Worm (Caenorhabditis elegans) whole organism, mixed stage, embryonic: Measurements from ENCODE around the gene F01D5.1.

Experiments used
- M03D4.4 ChIP-seq: sonication (generic microtip); optimal IDR thresholded peaks from 2 replicates; lab custom pipeline; 2017; ENCODE audit warnings: mild to moderate bottlenecking, missing genetic modification characterization, missing compliant biosample characterization
- bed-3 ChIP-seq: fragments of 200-800 bp; sonication (Bioruptor generic); optimal IDR thresholded peaks from 3 replicates; lab custom pipeline; 2018; ENCODE audit warnings: mild to moderate bottlenecking, missing genetic modification characterization, moderate library complexity, missing compliant biosample characterization
- blmp-1 ChIP-seq: fragments of 150-350 bp; optimal IDR thresholded peaks from 2 replicates; lab custom pipeline; 2014; ENCODE audit warnings: missing biosample characterization, missing genetic modification characterization
- ceh-39 ChIP-seq: fragments of 150-350 bp; optimal IDR thresholded peaks from 2 replicates; lab custom pipeline; 2014; ENCODE audit warnings: missing biosample characterization, missing genetic modification characterization
- ceh-43 ChIP-seq: fragments of 200-800 bp; sonication (Bioruptor generic); optimal IDR thresholded peaks from 2 replicates; lab custom pipeline; 2018; ENCODE audit warnings: mild to moderate bottlenecking, missing genetic modification characterization, moderate library complexity, missing compliant biosample characterization
- ceh-83 ChIP-seq: fragments of 200-800 bp; sonication (Bioruptor generic); optimal IDR thresholded peaks from 2 replicates; lab custom pipeline; 2018; ENCODE audit warnings: mild to moderate bottlenecking, missing genetic modification characterization, missing compliant biosample characterization
- ces-1 ChIP-seq: fragments of 150-350 bp; optimal IDR thresholded peaks from 2 replicates; lab custom pipeline; 2014; ENCODE audit warnings: missing biosample characterization, missing genetic modification reagents, missing genetic modification characterization
- cnd-1 ChIP-seq: fragments of 200-800 bp; sonication (Bioruptor generic); optimal IDR thresholded peaks from 2 replicates; lab custom pipeline; 2018; ENCODE audit warnings: mild to moderate bottlenecking, missing genetic modification characterization, missing compliant biosample characterization
- drap-1 ChIP-seq: fragments of 200-800 bp; sonication (Bioruptor generic); optimal IDR thresholded peaks from 3 replicates; lab custom pipeline; 2018; ENCODE audit warnings: mild to moderate bottlenecking, missing genetic modification characterization, missing compliant biosample characterization
- elt-3 ChIP-seq: fragments of 150-350 bp; optimal IDR thresholded peaks from 2 replicates; lab custom pipeline; 2014; ENCODE audit warnings: missing biosample characterization, missing genetic modification characterization
- flh-1 ChIP-seq: fragments of 200-800 bp; sonication (Bioruptor generic); optimal IDR thresholded peaks from 2 replicates; lab custom pipeline; 2018; ENCODE audit warnings: mild to moderate bottlenecking, missing genetic modification characterization, moderate library complexity, missing compliant biosample characterization
- ham-2 ChIP-seq: fragments of 200-800 bp; sonication (Bioruptor generic); optimal IDR thresholded peaks from 2 replicates; lab custom pipeline; 2018; ENCODE audit warnings: mild to moderate bottlenecking, missing genetic modification characterization, missing compliant biosample characterization
- hlh-1 ChIP-seq: fragments of 150-350 bp; optimal IDR thresholded peaks from 2 replicates; lab custom pipeline; 2014; ENCODE audit warnings: missing biosample characterization, missing genetic modification reagents, missing genetic modification characterization
- lin-13 ChIP-seq: fragments of 150-350 bp; optimal IDR thresholded peaks from 2 replicates; lab custom pipeline; 2014; ENCODE audit warnings: missing biosample characterization, missing genetic modification characterization
- lin-32 ChIP-seq: fragments of 200-800 bp; sonication (Bioruptor generic); optimal IDR thresholded peaks from 2 replicates; lab custom pipeline; 2018; ENCODE audit warnings: mild to moderate bottlenecking, missing genetic modification characterization, missing compliant biosample characterization
- lsy-2 ChIP-seq: fragments of 150-350 bp; optimal IDR thresholded peaks from 2 replicates; lab custom pipeline; 2014; ENCODE audit warnings: missing biosample characterization, missing genetic modification characterization
- mab-5 ChIP-seq: fragments of 150-350 bp; optimal IDR thresholded peaks from 2 replicates; lab custom pipeline; 2014; ENCODE audit warnings: missing biosample characterization, missing genetic modification characterization
- mep-1 ChIP-seq: fragments of 150-350 bp; optimal IDR thresholded peaks from 2 replicates; lab custom pipeline; 2017; ENCODE audit warnings: missing biosample characterization, missing genetic modification reagents, missing genetic modification characterization, inconsistent platforms
- mls-2 ChIP-seq: sonication (generic microtip); optimal IDR thresholded peaks from 2 replicates; lab custom pipeline; 2016; ENCODE audit warnings: mild to moderate bottlenecking, missing genetic modification characterization, moderate library complexity, missing compliant biosample characterization
- nhr-12 ChIP-seq: fragments of 150-350 bp; optimal IDR thresholded peaks from 2 replicates; lab custom pipeline; 2014; ENCODE audit warnings: missing biosample characterization, missing genetic modification characterization
- nhr-2 ChIP-seq: fragments of 150-350 bp; optimal IDR thresholded peaks from 2 replicates; lab custom pipeline; 2014; ENCODE audit warnings: missing biosample characterization, missing genetic modification characterization
- nhr-237 ChIP-seq: fragments of 150-350 bp; optimal IDR thresholded peaks from 2 replicates; lab custom pipeline; 2014; ENCODE audit warnings: missing biosample characterization, missing genetic modification characterization
- nhr-28 ChIP-seq: fragments of 150-350 bp; optimal IDR thresholded peaks from 2 replicates; lab custom pipeline; 2014; ENCODE audit warnings: missing biosample characterization, missing genetic modification characterization
- nhr-76 ChIP-seq: sonication (generic microtip); optimal IDR thresholded peaks from 2 replicates; lab custom pipeline; 2017; ENCODE audit warnings: missing biosample characterization, missing genetic modification characterization
- pha-4 ChIP-seq: fragments of 150-350 bp; optimal IDR thresholded peaks from 2 replicates; lab custom pipeline; 2018; ENCODE audit warnings: missing biosample characterization, missing genetic modification reagents, missing genetic modification characterization
- sem-2 ChIP-seq: fragments of 200-800 bp; sonication (Bioruptor generic); optimal IDR thresholded peaks from 2 replicates; lab custom pipeline; 2018; ENCODE audit warnings: mild to moderate bottlenecking, missing genetic modification characterization, missing compliant biosample characterization
- snpc-4 ChIP-seq: fragments of 150-350 bp; optimal IDR thresholded peaks from 2 replicates; lab custom pipeline; 2014; ENCODE audit warnings: missing biosample characterization, missing genetic modification characterization
- sptf-1 ChIP-seq: sonication (generic microtip); optimal IDR thresholded peaks from 2 replicates; lab custom pipeline; 2017; ENCODE audit warnings: mild to moderate bottlenecking, missing genetic modification characterization, moderate library complexity, missing compliant biosample characterization
- tbx-8 ChIP-seq: fragments of 200-800 bp; sonication (Bioruptor generic); optimal IDR thresholded peaks from 2 replicates; lab custom pipeline; 2018; ENCODE audit warnings: mild to moderate bottlenecking, missing genetic modification characterization, moderate library complexity, missing compliant biosample characterization
- unc-120 ChIP-seq: sonication (generic microtip); optimal IDR thresholded peaks from 2 replicates; lab custom pipeline; 2017; ENCODE audit warnings: missing genetic modification characterization, missing compliant biosample characterization; ENCODE audit not compliant: poor library complexity, severe bottlenecking
- unc-62 ChIP-seq: fragments of 150-350 bp; optimal IDR thresholded peaks from 2 replicates; lab custom pipeline; 2014; ENCODE audit warnings: missing biosample characterization, missing genetic modification reagents, missing genetic modification characterization
- zip-8 ChIP-seq: fragments of 150-350 bp; optimal IDR thresholded peaks from 2 replicates; lab custom pipeline; 2014; ENCODE audit warnings: missing biosample characterization, missing genetic modification characterization
- ztf-11 ChIP-seq: fragments of 150-350 bp; optimal IDR thresholded peaks from 2 replicates; lab custom pipeline; 2014; ENCODE audit warnings: missing biosample characterization, missing genetic modification characterization

The F01D5.1 gene

DNA sequence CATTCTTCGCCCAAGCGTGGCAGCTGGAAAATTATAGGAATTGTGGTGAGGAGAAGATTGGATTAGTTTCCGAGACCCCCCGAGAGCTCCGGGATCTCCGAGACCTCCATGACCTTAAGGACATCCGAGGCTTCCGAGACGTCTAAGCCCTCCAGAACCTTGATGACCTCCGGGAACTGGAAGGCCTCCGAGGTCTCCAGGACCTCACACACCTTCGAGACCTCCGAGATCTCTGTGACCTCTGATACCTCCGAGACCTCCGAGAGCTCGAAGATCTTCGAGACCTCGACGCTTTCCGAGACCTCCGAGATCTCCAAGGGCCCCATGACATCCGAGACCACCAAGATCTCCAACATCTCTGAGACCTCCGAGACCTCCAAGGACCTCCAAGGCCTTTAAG, 15.1 kb downstream of the F01D5.1 start:
- TF ChIP-seq flh-1 (GFP tag; lab: Kevin White, UChicago): no peak
- no peak for TF ChIP-seq mls-2 (tag; lab: Kevin White, UChicago)
- TF ChIP-seq hlh-1 (tag; lab: Kevin White, UChicago): no peak
- TF ChIP-seq sptf-1 (tag; lab: Kevin White, UChicago): no peak
- TF ChIP-seq unc-62 (GFP tag; lab: Kevin White, UChicago): no peak
- no peak for TF ChIP-seq nhr-76
- no peak for TF ChIP-seq ceh-39 (tag; lab: Kevin White, UChicago)
- no peak for TF ChIP-seq ceh-43
- no peak for TF ChIP-seq ces-1 (GFP tag; lab: Kevin White, UChicago)
- no peak for TF ChIP-seq nhr-2 (tag; lab: Kevin White, UChicago)
- no peak for TF ChIP-seq blmp-1
- TF ChIP-seq M03D4.4 (tag; lab: Kevin White, UChicago): no peak
- no peak for TF ChIP-seq nhr-12
- no peak for TF ChIP-seq drap-1 (GFP tag; lab: Kevin White, UChicago)
- no peak for TF ChIP-seq lin-32 (GFP tag; lab: Kevin White, UChicago)
- no peak for TF ChIP-seq unc-120 (tag; lab: Kevin White, UChicago)
- no peak for TF ChIP-seq lin-13 (tag; lab: Kevin White, UChicago)

DNA sequence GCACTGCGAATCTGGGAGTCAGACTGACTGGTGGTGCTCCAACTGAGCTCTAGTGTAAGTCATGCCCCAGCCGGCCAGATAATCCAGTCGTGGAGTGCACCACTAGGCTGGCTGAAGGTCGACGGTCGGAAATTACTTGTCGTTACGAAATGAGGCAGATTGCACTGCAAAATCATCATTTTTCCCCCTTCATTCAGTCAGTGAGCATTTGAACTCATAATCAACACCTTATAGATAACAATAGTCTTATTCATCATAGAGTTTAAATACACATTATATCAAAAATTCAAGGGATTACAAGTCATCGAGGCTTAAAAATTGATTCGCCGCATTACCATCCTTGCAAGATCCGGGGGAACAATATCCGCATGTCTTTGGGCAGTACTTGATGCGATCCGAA, 15.6 kb downstream of the F01D5.1 start:
- TF ChIP-seq ztf-11 (tag; lab: Kevin White, UChicago) (no peak), blmp-1 (no peak), cnd-1 (tag; lab: Kevin White, UChicago) (no peak), unc-120 (tag; lab: Kevin White, UChicago) (no peak)

ce11 chrII:13981097-13981496, 16.3 kb downstream of the F01D5.1 start, which contains the start of gene Y39G8B.9:
Gene Y39G8B.9, plus strand, starts transcription at chrII:13981365.
- TF ChIP-seq unc-62 (GFP tag; lab: Kevin White, UChicago): no peak
- no peak for TF ChIP-seq mep-1 (tag; lab: Kevin White, UChicago)
- no peak for TF ChIP-seq tbx-8 (GFP tag; lab: Kevin White, UChicago)
- TF ChIP-seq blmp-1: no peak
- no peak for TF ChIP-seq sptf-1 (tag; lab: Kevin White, UChicago)
- TF ChIP-seq nhr-237 (tag; lab: Kevin White, UChicago): no peak
- TF ChIP-seq lin-13 (tag; lab: Kevin White, UChicago): no peak
- no peak for TF ChIP-seq elt-3 (tag; lab: Kevin White, UChicago)
- TF ChIP-seq bed-3 (GFP tag; lab: Kevin White, UChicago): no peak
- no peak for TF ChIP-seq pha-4 (tag; lab: Kevin White, UChicago)

DNA sequence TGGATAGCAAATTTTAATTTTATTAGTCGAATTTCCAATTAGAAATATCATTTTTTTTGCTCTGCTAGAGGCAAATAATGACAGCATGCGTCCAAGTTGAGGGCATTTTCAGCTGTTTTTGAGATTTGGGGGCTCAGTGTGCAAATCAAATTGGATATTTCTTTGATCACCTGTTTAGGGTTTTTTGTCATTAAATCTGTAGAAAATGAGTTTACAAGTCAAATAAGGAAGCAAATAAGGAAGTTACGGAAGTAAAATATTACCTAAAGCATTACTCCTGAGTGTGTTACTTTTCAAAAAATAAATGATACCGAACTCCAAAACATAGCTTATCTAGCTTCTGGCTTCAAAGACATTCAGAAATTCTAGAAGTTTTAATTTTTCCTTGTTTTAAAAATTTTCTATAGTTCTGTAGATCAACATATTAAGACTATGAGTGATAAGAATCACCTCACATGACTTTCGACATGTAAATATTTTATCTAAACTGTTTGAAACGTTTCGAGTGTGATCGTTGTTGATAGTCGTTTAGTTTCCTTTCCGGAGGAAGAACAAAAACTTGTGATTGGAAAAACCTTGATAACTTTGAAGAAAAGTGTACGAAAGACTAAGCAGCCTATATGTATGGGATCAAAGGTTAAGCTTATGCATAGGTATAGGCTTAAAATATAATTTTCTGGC, 17.4 kb downstream of the F01D5.1 start, which contains the start of gene sre-48:
TSS of gene sre-48 (minus strand) at position 51 of the 681 bp plus-strand sequence.
- TF ChIP-seq ceh-43 (no peak), mls-2 (tag; lab: Kevin White, UChicago) (no peak), ceh-83 (GFP tag; lab: Kevin White, UChicago) (no peak), cnd-1 (tag; lab: Kevin White, UChicago) (no peak), hlh-1 (tag; lab: Kevin White, UChicago) (no peak), lsy-2 (tag; lab: Kevin White, UChicago) (no peak), M03D4.4 (tag; lab: Kevin White, UChicago) (no peak), elt-3 (tag; lab: Kevin White, UChicago) (no peak)

ce11 chrII:13977701-13978100, 19.7 kb downstream of the F01D5.1 start:
- TF ChIP-seq snpc-4 (tag; lab: Kevin White, UChicago): no peak
- no peak for TF ChIP-seq M03D4.4 (tag; lab: Kevin White, UChicago)
- no peak for TF ChIP-seq lin-32 (GFP tag; lab: Kevin White, UChicago)
- TF ChIP-seq mab-5 (tag; lab: Kevin White, UChicago): no peak
- no peak for TF ChIP-seq nhr-76
- TF ChIP-seq nhr-28 (tag; lab: Kevin White, UChicago): no peak
- TF ChIP-seq sem-2 (GFP tag; lab: Kevin White, UChicago): no peak
- no peak for TF ChIP-seq ceh-43
- TF ChIP-seq ham-2 (GFP tag; lab: Kevin White, UChicago): no peak
- TF ChIP-seq zip-8: no peak
- TF ChIP-seq flh-1 (GFP tag; lab: Kevin White, UChicago): no peak
- TF ChIP-seq sptf-1 (tag; lab: Kevin White, UChicago): no peak
- TF ChIP-seq ceh-39 (tag; lab: Kevin White, UChicago): no peak
